Fruit fly (Drosophila melanogaster) whole organism, embryonic: ENCODE data around the gene lin-52.
A peak's percentile ranks its signal among the peaks of the same experiment; 100 is the strongest.

Experiments
- Abd-B ChIP-seq: fragments of 200-800 bp; sonication (Bioruptor generic); optimal IDR thresholded peaks from 2 replicates; lab custom pipeline; 2018; ENCODE audit warnings: missing biosample characterization, mild to moderate bottlenecking, missing genetic modification characterization, moderate library complexity
- Aef1 ChIP-seq: fragments of 200-800 bp; sonication (Bioruptor generic); IDR thresholded peaks from 3 replicates; pipeline ENCODE4 v1.3.6; 2022; ENCODE audit warnings: missing biosample characterization, missing genetic modification characterization
- B-H2 ChIP-seq: fragments of 200-800 bp; sonication (Bioruptor generic); optimal IDR thresholded peaks from 2 replicates; lab custom pipeline; 2018; ENCODE audit warnings: missing biosample characterization, mild to moderate bottlenecking, missing genetic modification characterization
- Bgb ChIP-seq: fragments of 200-800 bp; sonication (Bioruptor generic); IDR thresholded peaks from 2 replicates; pipeline ENCODE4 v1.3.6; 2022; ENCODE audit warnings: missing biosample characterization, missing genetic modification characterization; ENCODE audit not compliant: partially characterized antibody
- CG11723 ChIP-seq: fragments of 200-800 bp; sonication (Bioruptor generic); optimal IDR thresholded peaks from 2 replicates; lab custom pipeline; 2017; ENCODE audit warnings: missing biosample characterization, mild to moderate bottlenecking, missing genetic modification characterization
- CG12219 ChIP-seq: fragments of 200-800 bp; sonication (Bioruptor generic); optimal IDR thresholded peaks from 3 replicates; lab custom pipeline; 2018; ENCODE audit warnings: missing biosample characterization, mild to moderate bottlenecking, missing genetic modification characterization
- CG12769 ChIP-seq: fragments of 200-800 bp; sonication (Bioruptor generic); optimal IDR thresholded peaks from 2 replicates; lab custom pipeline; 2019; ENCODE audit warnings: missing biosample characterization, mild to moderate bottlenecking, missing genetic modification characterization, moderate library complexity
- CG13424 ChIP-seq: fragments of 200-800 bp; sonication (Bioruptor generic); optimal IDR thresholded peaks from 2 replicates; lab custom pipeline; 2019; ENCODE audit warnings: missing biosample characterization, mild to moderate bottlenecking, missing genetic modification characterization, moderate library complexity
- CG15269 ChIP-seq: fragments of 200-800 bp; sonication (Bioruptor generic); optimal IDR thresholded peaks from 2 replicates; lab custom pipeline; 2018; ENCODE audit warnings: missing biosample characterization, mild to moderate bottlenecking, missing genetic modification characterization, moderate library complexity
- CG17359 ChIP-seq: fragments of 200-800 bp; sonication (Bioruptor generic); optimal IDR thresholded peaks from 3 replicates; lab custom pipeline; 2018; ENCODE audit warnings: missing biosample characterization, mild to moderate bottlenecking, missing genetic modification characterization, moderate library complexity
- CG17385 ChIP-seq: fragments of 200-800 bp; sonication (Bioruptor generic); optimal IDR thresholded peaks from 3 replicates; lab custom pipeline; 2018; ENCODE audit warnings: missing biosample characterization, mild to moderate bottlenecking, missing genetic modification characterization
- CG3065 ChIP-seq: fragments of 200-800 bp; sonication (Bioruptor generic); optimal IDR thresholded peaks from 2 replicates; lab custom pipeline; 2016; ENCODE audit warnings: missing biosample characterization, missing genetic modification characterization
- CG3726 ChIP-seq: fragments of 200-800 bp; sonication (Bioruptor generic); IDR thresholded peaks from 3 replicates; pipeline ENCODE4, ENCODE4 v1.3.6; 2022; ENCODE audit warnings: missing biosample characterization, missing genetic modification characterization
- CG3838 ChIP-seq: fragments of 200-800 bp; sonication (Bioruptor generic); optimal IDR thresholded peaks from 3 replicates; lab custom pipeline; 2016; ENCODE audit warnings: missing biosample characterization, missing genetic modification characterization
- CG4854 ChIP-seq: fragments of 200-800 bp; sonication (Bioruptor generic); optimal IDR thresholded peaks from 2 replicates; lab custom pipeline; 2016; ENCODE audit warnings: missing biosample characterization, missing genetic modification characterization, inconsistent platforms
- CG6272 ChIP-seq: fragments of 200-800 bp; sonication (Bioruptor generic); IDR thresholded peaks from 2 replicates; pipeline ENCODE4 v1.3.6; 2022; ENCODE audit warnings: missing biosample characterization, missing genetic modification characterization
- CG7928 ChIP-seq: fragments of 200-800 bp; sonication (Bioruptor generic); optimal IDR thresholded peaks from 2 replicates; lab custom pipeline; 2017; ENCODE audit warnings: missing biosample characterization, mild to moderate bottlenecking, missing genetic modification characterization
- CG8944 ChIP-seq: fragments of 200-800 bp; sonication (Bioruptor generic); optimal IDR thresholded peaks from 3 replicates; lab custom pipeline; 2016; ENCODE audit warnings: missing biosample characterization, missing genetic modification characterization
- CG9609 ChIP-seq: fragments of 200-800 bp; sonication (Bioruptor generic); optimal IDR thresholded peaks from 3 replicates; lab custom pipeline; 2016; ENCODE audit warnings: missing biosample characterization, missing genetic modification characterization
- CG9932 ChIP-seq: fragments of 200-800 bp; sonication (Bioruptor generic); IDR thresholded peaks from 2 replicates; pipeline ENCODE4 v1.3.6; 2022; ENCODE audit warnings: missing biosample characterization, missing genetic modification characterization
- CTCF ChIP-seq: fragments of 200-800 bp; sonication (Bioruptor generic); optimal IDR thresholded peaks from 2 replicates; lab custom pipeline; 2017; ENCODE audit warnings: missing biosample characterization, mild to moderate bottlenecking, missing genetic modification characterization, moderate library complexity
- Dad ChIP-seq: fragments of 200-800 bp; sonication (Bioruptor generic); optimal IDR thresholded peaks from 3 replicates; lab custom pipeline; 2016; ENCODE audit warnings: missing biosample characterization, missing genetic modification characterization
- Dbx ChIP-seq: fragments of 200-800 bp; sonication (Bioruptor generic); IDR thresholded peaks from 3 replicates; pipeline ENCODE4 v1.3.6; 2022; ENCODE audit warnings: missing biosample characterization, missing genetic modification characterization
- ERR ChIP-seq: fragments of 200-800 bp; sonication (Bioruptor generic); optimal IDR thresholded peaks from 2 replicates; lab custom pipeline; 2016; ENCODE audit warnings: missing biosample characterization, missing genetic modification characterization
- Kr ChIP-seq: fragments of 200-800 bp; sonication (Bioruptor generic); optimal IDR thresholded peaks from 2 replicates; lab custom pipeline; 2017; ENCODE audit warnings: missing biosample characterization, mild to moderate bottlenecking, missing genetic modification characterization
- Lpt ChIP-seq: fragments of >200 bp; optimal IDR thresholded peaks from 2 replicates; lab custom pipeline; 2018; ENCODE audit warnings: missing biosample characterization, missing genetic modification characterization
- MESR4 ChIP-seq: fragments of 200-800 bp; sonication (Bioruptor generic); optimal IDR thresholded peaks from 2 replicates; lab custom pipeline; 2018; ENCODE audit warnings: missing biosample characterization, mild to moderate bottlenecking, missing genetic modification characterization, moderate library complexity
- Nf-YA ChIP-seq: fragments of 200-800 bp; sonication (Bioruptor generic); IDR thresholded peaks from 2 replicates; pipeline ENCODE4 v1.3.6; 2022; ENCODE audit warnings: missing biosample characterization, missing genetic modification characterization
- Poxn ChIP-seq: fragments of 200-800 bp; sonication (Bioruptor generic); IDR thresholded peaks from 2 replicates; pipeline ENCODE4 v1.3.6; 2022; ENCODE audit warnings: missing biosample characterization, missing genetic modification characterization
- Six4 ChIP-seq: fragments of 200-800 bp; sonication (Bioruptor generic); optimal IDR thresholded peaks from 2 replicates; lab custom pipeline; 2016; ENCODE audit warnings: missing biosample characterization, missing genetic modification characterization
- Sry-β ChIP-seq: fragments of 200-800 bp; sonication (Bioruptor generic); optimal IDR thresholded peaks from 2 replicates; lab custom pipeline; 2018; ENCODE audit warnings: missing biosample characterization, mild to moderate bottlenecking, missing genetic modification characterization, moderate library complexity
- Stat92E ChIP-seq, 3 experiments: fragments of >200 bp in 2 of 3; fragments of 200-800 bp in 1 of 3; sonication (Bioruptor generic) in 1 of 3; optimal IDR thresholded peaks; 2 replicates each; lab custom pipeline; 2017 to 2019; ENCODE audit warnings: missing biosample characterization in 3 of 3, missing genetic modification characterization in 3 of 3, mild to moderate bottlenecking in 1 of 3, moderate library complexity in 1 of 3
- Xrp1 ChIP-seq: fragments of 200-800 bp; sonication (Bioruptor generic); IDR thresholded peaks from 2 replicates; pipeline ENCODE4 v1.3.6; 2022; ENCODE audit warnings: missing biosample characterization, missing genetic modification characterization
- ac ChIP-seq: fragments of 200-800 bp; sonication (Bioruptor generic); optimal IDR thresholded peaks from 3 replicates; lab custom pipeline; 2017; ENCODE audit warnings: missing biosample characterization, mild to moderate bottlenecking, missing genetic modification characterization
- ato ChIP-seq: fragments of 200-800 bp; sonication (Bioruptor generic); IDR thresholded peaks from 2 replicates; pipeline ENCODE4 v1.3.6; 2022; ENCODE audit warnings: missing biosample characterization, missing genetic modification characterization; ENCODE audit not compliant: partially characterized antibody
- dati ChIP-seq: fragments of 200-800 bp; sonication (Bioruptor generic); IDR thresholded peaks from 2 replicates; pipeline ENCODE4 v1.3.6; 2022; ENCODE audit warnings: missing biosample characterization, missing genetic modification characterization
- fru ChIP-seq: fragments of >200 bp; optimal IDR thresholded peaks from 2 replicates; lab custom pipeline; 2017
- jigr1 ChIP-seq: fragments of 200-800 bp; sonication (Bioruptor generic); IDR thresholded peaks from 3 replicates; pipeline ENCODE4 v1.3.6; 2022; ENCODE audit warnings: missing biosample characterization, missing genetic modification characterization
- jumu ChIP-seq: fragments of 200-800 bp; sonication (Bioruptor generic); optimal IDR thresholded peaks from 3 replicates; lab custom pipeline; 2016; ENCODE audit warnings: missing biosample characterization, missing genetic modification characterization
- lbe ChIP-seq: fragments of 200-800 bp; sonication (Bioruptor generic); optimal IDR thresholded peaks from 2 replicates; lab custom pipeline; 2016; ENCODE audit warnings: missing biosample characterization, mild to moderate bottlenecking, missing genetic modification characterization
- luna ChIP-seq: fragments of 200-800 bp; sonication (Bioruptor generic); optimal IDR thresholded peaks from 2 replicates; lab custom pipeline; 2016; ENCODE audit warnings: missing biosample characterization, missing genetic modification characterization
- repo ChIP-seq: fragments of 200-800 bp; sonication (Bioruptor generic); optimal IDR thresholded peaks from 2 replicates; lab custom pipeline; 2016; ENCODE audit warnings: missing biosample characterization, missing genetic modification characterization
- sens ChIP-seq: fragments of 200-800 bp; sonication (Bioruptor generic); peaks from one replicate; lab custom pipeline; 2016; ENCODE audit warnings: missing biosample characterization, missing genetic modification characterization
- sna ChIP-seq: fragments of 200-800 bp; sonication (Bioruptor generic); IDR thresholded peaks from 2 replicates; pipeline ENCODE4 v1.3.6; 2022; ENCODE audit warnings: missing biosample characterization, missing genetic modification characterization; ENCODE audit not compliant: partially characterized antibody
- stc ChIP-seq: fragments of 200-800 bp; sonication (Bioruptor generic); IDR thresholded peaks from 2 replicates; pipeline ENCODE4 v1.3.6; 2022; ENCODE audit warnings: missing biosample characterization, missing genetic modification characterization
- twi ChIP-seq: fragments of 200-800 bp; optimal IDR thresholded peaks from 2 replicates; lab custom pipeline; 2019; ENCODE audit warnings: missing biosample characterization, mild to moderate bottlenecking, missing genetic modification characterization, moderate library complexity
- usp ChIP-seq: fragments of >200 bp; optimal IDR thresholded peaks from 2 replicates; lab custom pipeline; 2017; ENCODE audit warnings: missing biosample characterization, missing genetic modification characterization
- z ChIP-seq: fragments of 200-800 bp; sonication (Bioruptor generic); IDR thresholded peaks from 3 replicates; pipeline ENCODE4 v1.3.6; 2022; ENCODE audit warnings: missing biosample characterization, missing genetic modification characterization
- zen2 ChIP-seq: fragments of 200-800 bp; sonication (Bioruptor generic); IDR thresholded peaks from 3 replicates; pipeline ENCODE4 v1.3.6; 2022; ENCODE audit warnings: missing biosample characterization, missing genetic modification characterization; ENCODE audit not compliant: partially characterized antibody

The lin-52 gene

dm6 chrX:5745840-5746815 is 8.6 kb downstream of the lin-52 start:
- TF ChIP-seq luna (GFP tag; lab: Kevin White, UChicago) (no peak), CG11723 (GFP tag; lab: Kevin White, UChicago) (peak; percentile 60), Nf-YA (GFP tag; lab: Robert Waterston, UW) (0 out of 2 replicates have a peak, but pooled peaks have one; percentile 35), Poxn (GFP tag; lab: Robert Waterston, UW) (no peak), Kr (GFP tag; lab: Kevin White, UChicago) (no peak), Lpt (GFP tag; lab: Kevin White, UChicago) (no peak), zen2 (GFP tag; lab: Robert Waterston, UW) (no peak), lbe (GFP tag; lab: Kevin White, UChicago) (peak; percentile 82), CG9932 (peak; percentile 83), usp (GFP tag; lab: Kevin White, UChicago) (no peak), Stat92E (GFP tag; optimal IDR thresholded peaks at IDR 0.05; lab: Kevin White, UChicago) (no peak), sna (GFP tag; lab: Robert Waterston, UW) (no peak), sens (GFP tag; lab: Kevin White, UChicago) (peak; percentile 86), CG12219 (GFP tag; lab: Kevin White, UChicago) (peak; percentile 76), CG7928 (GFP tag; lab: Kevin White, UChicago) (no peak), CG3838 (GFP tag; lab: Kevin White, UChicago) (peak; percentile 4), z (GFP tag; lab: Robert Waterston, UW) (no peak), CG13424 (peak; percentile 82), Six4 (no peak), Abd-B (GFP tag; lab: Kevin White, UChicago) (peak; percentile 65), CG15269 (tag; lab: Kevin White, UChicago) (peak; percentile 82), Dbx (GFP tag; lab: Robert Waterston, UW) (peak; percentile 59; the same call in 1 of the 3 replicates), jigr1 (GFP tag; lab: Robert Waterston, UW) (no peak), CG17359 (peak; percentile 79), CG3065 (no peak), ato (peak; percentile 38; the same call in 1 of the 2 replicates), Dad (no peak), CTCF (no peak), jumu (GFP tag; lab: Kevin White, UChicago) (peak; percentile 43), CG3726 (GFP tag; lab: Robert Waterston, UW) (peak; percentile 57; the same call in 1 of the 3 replicates), ac (no peak), Aef1 (peak; percentile 62), Sry-β (no peak), CG12769 (tag; lab: Kevin White, UChicago) (peak; percentile 89), CG8944 (GFP tag; lab: Kevin White, UChicago) (peak; percentile 53), fru (no peak), repo (no peak), ERR (GFP tag; lab: Kevin White, UChicago) (no peak), Bgb (peak; percentile 25; the same call in 1 of the 2 replicates), CG9609 (peak; percentile 40), CG17385 (GFP tag; lab: Kevin White, UChicago) (peak; percentile 71), MESR4 (GFP tag; lab: Kevin White, UChicago) (peak; percentile 55), CG4854 (GFP tag; lab: Kevin White, UChicago) (peak; percentile 52), twi (peak; percentile 37), Xrp1 (GFP tag; lab: Robert Waterston, UW) (peak; percentile 82), CG6272 (GFP tag; lab: Robert Waterston, UW) (peak; percentile 42), B-H2 (GFP tag; lab: Kevin White, UChicago) (peak; percentile 60), stc (GFP tag; lab: Robert Waterston, UW) (peak; percentile 71), dati (0 out of 2 replicates have a peak, but pooled peaks have one; percentile 32)
